Worm (Caenorhabditis elegans) whole organism, early embryonic: ENCODE results near the gene tap-1.

Experiments used
- ama-1 ChIP-seq: fragments of 150-350 bp; optimal IDR thresholded peaks from 2 replicates; lab custom pipeline; 2014
- ets-7 ChIP-seq: sonication (generic microtip); optimal IDR thresholded peaks from 2 replicates; lab custom pipeline; 2016; ENCODE audit warnings: missing genotype, missing genetic modification characterization, missing compliant biosample characterization
- flt-1 ChIP-seq: fragments of 200-800 bp; sonication (Bioruptor generic); IDR thresholded peaks from 2 replicates; pipeline ENCODE4 v1.3.6; 2022; ENCODE audit warnings: missing genetic modification characterization, missing compliant biosample characterization
- hmbx-1 ChIP-seq: sonication (generic microtip); optimal IDR thresholded peaks from 2 replicates; lab custom pipeline; 2016; ENCODE audit warnings: mild to moderate bottlenecking, missing genetic modification characterization, missing compliant biosample characterization
- hmg-4 ChIP-seq: fragments of 200-800 bp; sonication (Bioruptor generic); optimal IDR thresholded peaks from 2 replicates; lab custom pipeline; 2018; ENCODE audit warnings: mild to moderate bottlenecking, missing genetic modification characterization, missing compliant biosample characterization
- scrt-1 ChIP-seq: fragments of 200-800 bp; sonication (Bioruptor generic); IDR thresholded peaks from 2 replicates; pipeline ENCODE4 v1.3.6; 2022; ENCODE audit warnings: missing genetic modification characterization, missing compliant biosample characterization
- sea-1 ChIP-seq: fragments of 200-800 bp; sonication (Bioruptor generic); conservative IDR thresholded peaks from 2 replicates; pipeline ENCODE4 v1.3.6; 2022; ENCODE audit warnings: missing genetic modification characterization, missing compliant biosample characterization
- tbx-11 ChIP-seq: fragments of 200-800 bp; sonication (Bioruptor generic); IDR thresholded peaks from 2 replicates; pipeline ENCODE4 v1.3.6; 2022; ENCODE audit warnings: missing genetic modification characterization, missing compliant biosample characterization

- TF ChIP-seq ama-1 (lab: Kevin White, UChicago): no peak
- no peak for TF ChIP-seq flt-1 (GFP tag; lab: Robert Waterston, UW)
- no peak for TF ChIP-seq hmbx-1
- no peak for TF ChIP-seq sea-1 (GFP tag; lab: Robert Waterston, UW)
- no peak for TF ChIP-seq hmg-4
- no peak for TF ChIP-seq tbx-11
- no peak for TF ChIP-seq ets-7 (tag; lab: Kevin White, UChicago)
- no peak for TF ChIP-seq scrt-1 (GFP tag; lab: Robert Waterston, UW)
Observed at ce11 chrX:14633679-14634078, 44.3 kb downstream of the tap-1 start.
